Worm (Caenorhabditis elegans): ENCODE results near the gene F13B12.1.

DNA sequence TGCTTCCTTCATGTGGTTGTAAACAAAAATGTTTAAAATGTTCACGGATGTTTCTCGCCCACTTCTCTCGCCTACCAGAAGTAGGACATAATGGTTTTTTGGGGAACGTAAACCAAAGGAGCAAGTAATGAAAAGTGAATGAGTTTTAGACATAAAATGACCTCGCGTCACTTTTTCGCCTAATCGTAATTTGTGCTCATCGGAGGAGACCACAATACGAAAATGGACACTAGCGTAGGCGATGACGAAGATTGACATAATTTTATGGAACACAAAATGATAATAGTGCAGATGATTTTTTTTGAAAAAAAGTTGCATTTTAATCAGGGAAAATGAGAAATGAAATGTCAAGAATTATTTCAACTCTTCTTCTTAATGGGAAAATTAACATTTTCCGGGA, 44.2 kb upstream of the F13B12.1 start:
- TF ChIP-seq K09A11.1 (tag; optimal IDR thresholded peaks at IDR 0.05; ENCODE audit: insufficient read depth), result no peak
- no peak for TF ChIP-seq dve-1 (tag; optimal IDR thresholded peaks at IDR 0.05)
- no peak for TF ChIP-seq ceh-45 (GFP tag; IDR thresholded peaks at IDR 0.05)
- no peak for TF ChIP-seq ama-1 (optimal IDR thresholded peaks at IDR 0.05)
- no peak for TF ChIP-seq pha-4 (tag; optimal IDR thresholded peaks at IDR 0.05)
- TF ChIP-seq dmd-4 (tag; optimal IDR thresholded peaks at IDR 0.05; ENCODE audit: borderline replicate concordance), result no peak
- no peak for TF ChIP-seq pros-1 (tag; optimal IDR thresholded peaks at IDR 0.05)
- TF ChIP-seq unc-55 (GFP tag; optimal IDR thresholded peaks at IDR 0.05), result no peak
- TF ChIP-seq tbx-2 (tag; optimal IDR thresholded peaks at IDR 0.05), result no peak
- no peak for TF ChIP-seq fkh-6 (tag; optimal IDR thresholded peaks at IDR 0.05)
- no peak for TF ChIP-seq nhr-11 (tag; optimal IDR thresholded peaks at IDR 0.05)
- no peak for TF ChIP-seq pag-3 (tag; optimal IDR thresholded peaks at IDR 0.05; ENCODE audit: borderline replicate concordance)
